Worm (Caenorhabditis elegans) whole organism, L4 larva: ENCODE measurements around the gene smoc-1.

Source experiments
- R02D3.7 ChIP-seq: fragments of 150-350 bp; sonication (generic microtip); optimal IDR thresholded peaks from 3 replicates; lab custom pipeline; 2014; ENCODE audit warnings: missing biosample characterization, missing genetic modification characterization
- egl-27 ChIP-seq: sonication (generic microtip); optimal IDR thresholded peaks from 3 replicates; lab custom pipeline; 2017; ENCODE audit warnings: missing biosample characterization, missing genetic modification reagents, missing genetic modification characterization
- lin-39 ChIP-seq: fragments of 150-350 bp; optimal IDR thresholded peaks from 2 replicates; lab custom pipeline; 2014; ENCODE audit warnings: missing biosample characterization, missing genetic modification reagents, missing genetic modification characterization
- lsy-2 ChIP-seq, 2 experiments: fragments of 150-350 bp in 1 of 2; sonication (generic microtip) in 1 of 2; optimal IDR thresholded peaks; 2 replicates each; lab custom pipeline; 2014 to 2017; ENCODE audit warnings: missing biosample characterization in 2 of 2, missing genetic modification characterization in 2 of 2

ce11 chrV:11777846-11778245 is 20.4 kb downstream of the smoc-1 start:
- TF ChIP-seq lsy-2 (tag; optimal IDR thresholded peaks at IDR 0.05; lab: Kevin White, UChicago) (peak in 1 of 2 experiments; percentile 30), lin-39 (tag; lab: Kevin White, UChicago) (no peak), egl-27 (tag; lab: Kevin White, UChicago) (no peak), R02D3.7 (tag; lab: Kevin White, UChicago) (no peak)
